Fruit fly (Drosophila melanogaster) whole organism, embryonic: ENCODE results near the gene Ccz1.

Source experiments
- ATbp ChIP-seq: fragments of 200-800 bp; sonication (Bioruptor generic); optimal IDR thresholded peaks from 2 replicates; lab custom pipeline; 2017; ENCODE audit warnings: missing biosample characterization, mild to moderate bottlenecking, missing genetic modification characterization, missing genetic modification reagents
- Ada2b ChIP-seq: fragments of 200-800 bp; sonication (Bioruptor generic); IDR thresholded peaks from 2 replicates; pipeline ENCODE4 v1.3.6; 2022; ENCODE audit warnings: missing biosample characterization, missing genetic modification characterization
- Bgb ChIP-seq: fragments of 200-800 bp; sonication (Bioruptor generic); IDR thresholded peaks from 2 replicates; pipeline ENCODE4 v1.3.6; 2022; ENCODE audit warnings: missing biosample characterization, missing genetic modification characterization; ENCODE audit not compliant: partially characterized antibody
- BtbVII ChIP-seq: fragments of 200-800 bp; sonication (Bioruptor generic); optimal IDR thresholded peaks from 3 replicates; lab custom pipeline; 2017; ENCODE audit warnings: missing biosample characterization, mild to moderate bottlenecking, missing genetic modification characterization
- CG1024 ChIP-seq: fragments of 200-800 bp; sonication (Bioruptor generic); IDR thresholded peaks from 2 replicates; pipeline ENCODE4 v1.3.6; 2022; ENCODE audit warnings: missing biosample characterization, missing genetic modification characterization
- CG11723 ChIP-seq: fragments of 200-800 bp; sonication (Bioruptor generic); optimal IDR thresholded peaks from 2 replicates; lab custom pipeline; 2017; ENCODE audit warnings: missing biosample characterization, mild to moderate bottlenecking, missing genetic modification characterization
- CG14014 ChIP-seq: fragments of 200-800 bp; sonication (Bioruptor generic); IDR thresholded peaks from 2 replicates; pipeline ENCODE4 v1.3.6; 2022; ENCODE audit warnings: missing biosample characterization, missing genetic modification characterization
- CG15073 ChIP-seq: fragments of 200-800 bp; sonication (Bioruptor generic); optimal IDR thresholded peaks from 2 replicates; lab custom pipeline; 2016; ENCODE audit warnings: missing biosample characterization, missing genetic modification characterization
- CG16813 ChIP-seq: fragments of 200-800 bp; sonication (Bioruptor generic); IDR thresholded peaks from 3 replicates; pipeline ENCODE4 v1.3.6; 2022; ENCODE audit warnings: missing biosample characterization, missing genetic modification characterization; ENCODE audit not compliant: partially characterized antibody
- CG18619 ChIP-seq: fragments of 200-800 bp; sonication (Bioruptor generic); optimal IDR thresholded peaks from 3 replicates; lab custom pipeline; 2017; ENCODE audit warnings: missing biosample characterization, mild to moderate bottlenecking, missing genetic modification characterization
- CG18764 ChIP-seq: fragments of 200-800 bp; sonication (Bioruptor generic); optimal IDR thresholded peaks from 3 replicates; lab custom pipeline; 2016; ENCODE audit warnings: missing biosample characterization, missing genetic modification characterization
- CG32767 ChIP-seq: fragments of 200-800 bp; sonication (Bioruptor generic); IDR thresholded peaks from 2 replicates; pipeline ENCODE4 v1.3.6; 2022; ENCODE audit warnings: missing biosample characterization, missing genetic modification characterization
- CG3838 ChIP-seq: fragments of 200-800 bp; sonication (Bioruptor generic); optimal IDR thresholded peaks from 3 replicates; lab custom pipeline; 2016; ENCODE audit warnings: missing biosample characterization, missing genetic modification characterization
- CG3995 ChIP-seq: fragments of 200-800 bp; sonication (Bioruptor generic); optimal IDR thresholded peaks from 3 replicates; lab custom pipeline; 2016; ENCODE audit warnings: missing biosample characterization, missing genetic modification characterization
- CG4617 ChIP-seq: fragments of 200-800 bp; sonication (Bioruptor generic); optimal IDR thresholded peaks from 3 replicates; lab custom pipeline; 2016; ENCODE audit warnings: missing biosample characterization, missing genetic modification characterization, borderline replicate concordance
- CG4730 ChIP-seq: fragments of 200-800 bp; sonication (Bioruptor generic); IDR thresholded peaks from 2 replicates; pipeline ENCODE4 v1.3.6; 2022; ENCODE audit warnings: missing biosample characterization, missing genetic modification characterization
- CG5953 ChIP-seq: fragments of 200-800 bp; sonication (Bioruptor generic); IDR thresholded peaks from 2 replicates; pipeline ENCODE4 v1.3.6; 2022; ENCODE audit warnings: missing biosample characterization, missing genetic modification characterization
- CTCF ChIP-seq: fragments of 200-800 bp; sonication (Bioruptor generic); optimal IDR thresholded peaks from 2 replicates; lab custom pipeline; 2017; ENCODE audit warnings: missing biosample characterization, mild to moderate bottlenecking, missing genetic modification characterization, moderate library complexity
- CkIIα-i1 ChIP-seq: fragments of 200-800 bp; sonication (Bioruptor generic); IDR thresholded peaks from 2 replicates; pipeline ENCODE4 v1.3.6; 2022; ENCODE audit warnings: missing biosample characterization, missing genetic modification characterization
- CrebB ChIP-seq: fragments of 200-800 bp; sonication (Bioruptor generic); optimal IDR thresholded peaks from 3 replicates; lab custom pipeline; 2018; ENCODE audit warnings: missing biosample characterization, mild to moderate bottlenecking, missing genetic modification characterization
- Dll ChIP-seq: fragments of 200-800 bp; sonication (Bioruptor generic); IDR thresholded peaks from 4 replicates; pipeline ENCODE4 v1.3.6; 2022; ENCODE audit warnings: missing biosample characterization, missing genetic modification characterization; ENCODE audit not compliant: partially characterized antibody
- Dp ChIP-seq: fragments of 200-800 bp; sonication (Bioruptor generic); optimal IDR thresholded peaks from 2 replicates; lab custom pipeline; 2018; ENCODE audit warnings: missing biosample characterization, mild to moderate bottlenecking, missing genetic modification characterization, moderate library complexity
- Drgx ChIP-seq: fragments of 200-800 bp; sonication (Bioruptor generic); IDR thresholded peaks from 2 replicates; pipeline ENCODE4 v1.3.6; 2022; ENCODE audit warnings: missing biosample characterization, missing genetic modification characterization
- Fer3 ChIP-seq: fragments of 200-800 bp; sonication (Bioruptor generic); optimal IDR thresholded peaks from 2 replicates; lab custom pipeline; 2018; ENCODE audit warnings: missing biosample characterization, mild to moderate bottlenecking, missing genetic modification characterization, moderate library complexity
- HHEX ChIP-seq: fragments of 200-800 bp; sonication (Bioruptor generic); optimal IDR thresholded peaks from 3 replicates; lab custom pipeline; 2017; ENCODE audit warnings: missing biosample characterization, mild to moderate bottlenecking, missing genetic modification characterization, missing genetic modification reagents
- HLHmδ ChIP-seq: fragments of 200-800 bp; sonication (Bioruptor generic); optimal IDR thresholded peaks from 2 replicates; lab custom pipeline; 2018; ENCODE audit warnings: missing biosample characterization, mild to moderate bottlenecking, missing genetic modification characterization, moderate library complexity
- MESR4 ChIP-seq: fragments of 200-800 bp; sonication (Bioruptor generic); optimal IDR thresholded peaks from 2 replicates; lab custom pipeline; 2018; ENCODE audit warnings: missing biosample characterization, mild to moderate bottlenecking, missing genetic modification characterization, moderate library complexity
- Nf-YB ChIP-seq: fragments of 200-800 bp; sonication (Bioruptor generic); optimal IDR thresholded peaks from 3 replicates; lab custom pipeline; 2019; ENCODE audit warnings: missing biosample characterization, mild to moderate bottlenecking, missing genetic modification characterization, moderate library complexity
- PHDP ChIP-seq: fragments of 200-800 bp; sonication (Bioruptor generic); optimal IDR thresholded peaks from 3 replicates; lab custom pipeline; 2018; ENCODE audit warnings: missing biosample characterization, mild to moderate bottlenecking, missing genetic modification characterization, moderate library complexity
- Sin3A ChIP-seq: fragments of >200 bp; optimal IDR thresholded peaks from 2 replicates; lab custom pipeline; 2018
- Stat92E ChIP-seq, 3 experiments: fragments of >200 bp in 2 of 3; fragments of 200-800 bp in 1 of 3; sonication (Bioruptor generic) in 1 of 3; optimal IDR thresholded peaks; 2 replicates each; lab custom pipeline; 2017 to 2019; ENCODE audit warnings: missing biosample characterization in 3 of 3, missing genetic modification characterization in 3 of 3, mild to moderate bottlenecking in 1 of 3, moderate library complexity in 1 of 3
- abd-A ChIP-seq: fragments of 200-800 bp; sonication (Bioruptor generic); optimal IDR thresholded peaks from 3 replicates; lab custom pipeline; 2019; ENCODE audit warnings: missing biosample characterization, mild to moderate bottlenecking, missing genetic modification characterization, moderate library complexity
- az2 ChIP-seq: fragments of 200-800 bp; sonication (Bioruptor generic); optimal IDR thresholded peaks from 3 replicates; lab custom pipeline; 2016; ENCODE audit warnings: missing biosample characterization, missing genetic modification characterization
- chm ChIP-seq: fragments of 200-800 bp; sonication (Bioruptor generic); IDR thresholded peaks from 2 replicates; pipeline ENCODE4 v1.3.6; 2022; ENCODE audit warnings: missing biosample characterization, missing genetic modification characterization
- dimm ChIP-seq: fragments of 200-800 bp; sonication (Bioruptor generic); IDR thresholded peaks from 2 replicates; pipeline ENCODE4 v1.3.6; 2022; ENCODE audit warnings: missing biosample characterization, missing genetic modification characterization
- dm ChIP-seq: fragments of 200-800 bp; sonication (Bioruptor generic); optimal IDR thresholded peaks from 3 replicates; lab custom pipeline; 2016; ENCODE audit warnings: missing biosample characterization, missing genetic modification characterization
- gcm2 ChIP-seq: fragments of 200-800 bp; sonication (Bioruptor generic); optimal IDR thresholded peaks from 2 replicates; lab custom pipeline; 2016; ENCODE audit warnings: missing biosample characterization, missing genetic modification characterization
- jigr1 ChIP-seq: fragments of 200-800 bp; sonication (Bioruptor generic); IDR thresholded peaks from 3 replicates; pipeline ENCODE4 v1.3.6; 2022; ENCODE audit warnings: missing biosample characterization, missing genetic modification characterization
- kni ChIP-seq: fragments of 200-800 bp; sonication (Bioruptor generic); optimal IDR thresholded peaks from 3 replicates; lab custom pipeline; 2017; ENCODE audit warnings: mild to moderate bottlenecking, missing biosample characterization, missing genetic modification reagents, missing genetic modification characterization
- lola ChIP-seq, 3 experiments: fragments of >200 bp in 2 of 3; fragments of 200-800 bp in 1 of 3; sonication (Bioruptor generic) in 1 of 3; optimal IDR thresholded peaks; 2 replicates each; lab custom pipeline; 2017 to 2019; ENCODE audit warnings: missing biosample characterization in 3 of 3, missing genetic modification characterization in 3 of 3, mild to moderate bottlenecking in 1 of 3, moderate library complexity in 1 of 3
- pros ChIP-seq: fragments of 200-800 bp; sonication (Bioruptor generic); optimal IDR thresholded peaks from 3 replicates; lab custom pipeline; 2019; ENCODE audit warnings: missing biosample characterization, mild to moderate bottlenecking, missing genetic modification characterization, moderate library complexity
- pzg ChIP-seq: fragments of 200-800 bp; sonication (Bioruptor generic); optimal IDR thresholded peaks from 3 replicates; lab custom pipeline; 2018; ENCODE audit warnings: missing biosample characterization, mild to moderate bottlenecking, missing genetic modification characterization, moderate library complexity
- sens ChIP-seq: fragments of 200-800 bp; sonication (Bioruptor generic); peaks from one replicate; lab custom pipeline; 2016; ENCODE audit warnings: missing biosample characterization, missing genetic modification characterization
- sens-2 ChIP-seq: fragments of 200-800 bp; sonication (Bioruptor generic); IDR thresholded peaks from 2 replicates; pipeline ENCODE4 v1.3.6; 2022; ENCODE audit warnings: missing biosample characterization, missing genetic modification characterization
- tna ChIP-seq: fragments of 200-800 bp; sonication (Bioruptor generic); IDR thresholded peaks from 2 replicates; pipeline ENCODE4 v1.3.6; 2022; ENCODE audit warnings: missing biosample characterization, missing genetic modification characterization; ENCODE audit not compliant: partially characterized antibody
- trem ChIP-seq: fragments of 200-800 bp; optimal IDR thresholded peaks from 3 replicates; lab custom pipeline; 2019; ENCODE audit warnings: missing biosample characterization, mild to moderate bottlenecking, missing genetic modification characterization, moderate library complexity
- tx ChIP-seq: fragments of 200-800 bp; sonication (Bioruptor generic); optimal IDR thresholded peaks from 2 replicates; lab custom pipeline; 2016; ENCODE audit warnings: missing biosample characterization, missing genetic modification characterization
- unpg ChIP-seq: fragments of 200-800 bp; sonication (Bioruptor generic); optimal IDR thresholded peaks from 3 replicates; lab custom pipeline; 2018; ENCODE audit warnings: missing biosample characterization, mild to moderate bottlenecking, missing genetic modification characterization, moderate library complexity
- vvl ChIP-seq: fragments of 200-800 bp; sonication (Bioruptor generic); IDR thresholded peaks from 2 replicates; pipeline ENCODE4 v1.3.6; 2022; ENCODE audit warnings: missing biosample characterization, missing genetic modification characterization

Ccz1 gene

DNA sequence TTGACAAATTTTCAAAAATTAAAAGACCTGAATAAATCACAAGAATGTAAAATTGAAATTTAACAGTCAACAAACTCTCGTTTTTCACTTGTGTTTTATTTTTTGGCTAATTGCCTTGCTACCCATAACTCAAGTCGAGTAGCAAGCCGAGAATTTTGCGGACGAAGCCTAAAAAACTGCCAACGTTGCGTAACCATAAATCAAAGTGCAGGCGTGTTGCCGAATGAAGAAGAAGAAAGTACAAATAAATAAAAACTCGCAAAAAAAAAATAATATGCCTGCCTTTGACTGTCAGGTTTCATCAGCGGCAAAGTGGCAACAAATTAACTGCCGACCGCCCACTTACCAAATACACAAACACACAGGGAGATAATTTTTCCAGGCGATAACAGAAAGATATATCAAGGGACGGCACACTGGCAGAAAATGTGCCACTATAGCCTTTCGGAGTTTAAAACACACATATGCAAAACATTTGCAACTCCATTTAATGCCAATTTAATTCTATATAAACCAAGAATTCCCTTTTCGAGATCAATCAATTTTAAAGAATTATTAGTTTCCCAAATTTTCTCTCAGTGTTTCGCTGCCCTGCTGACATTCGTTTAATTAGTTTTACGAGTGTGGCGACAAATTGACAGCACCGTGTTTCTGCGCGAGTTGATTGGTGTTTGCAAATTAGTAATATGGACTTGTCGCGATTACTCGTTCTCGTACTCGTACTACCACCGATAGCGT lies 29.4 kb upstream of the Ccz1 start (continued):
- TF ChIP-seq Ada2b (GFP tag; lab: Robert Waterston, UW) (peak; percentile 85), tna (GFP tag; lab: Robert Waterston, UW) (no peak), CkIIα-i1 (GFP tag; lab: Robert Waterston, UW) (peak; percentile 79), sens (peak; percentile 95), jigr1 (GFP tag; lab: Robert Waterston, UW) (0 out of 3 replicates have a peak, but pooled peaks have one; percentile 23), HLHmδ (GFP tag; lab: Kevin White, UChicago) (no peak), gcm2 (GFP tag; lab: Kevin White, UChicago) (peak; percentile 57), CG1024 (GFP tag; lab: Robert Waterston, UW) (peak; percentile 40; the same call in 1 of the 2 replicates), HHEX (peak; percentile 87), kni (GFP tag; lab: Kevin White, UChicago) (no peak), az2 (peak; percentile 83), tx (GFP tag; lab: Kevin White, UChicago) (peak; percentile 87), dimm (GFP tag; lab: Robert Waterston, UW) (peak; percentile 47; the same call in 1 of the 2 replicates), Nf-YB (GFP tag; lab: Kevin White, UChicago) (peak; percentile 59), sens-2 (GFP tag; lab: Robert Waterston, UW) (peak; percentile 78), pros (no peak), CG11723 (peak; percentile 73), MESR4 (peak; percentile 9), Dp (GFP tag; lab: Kevin White, UChicago) (no peak), CG18764 (GFP tag; lab: Kevin White, UChicago) (peak; percentile 43), BtbVII (peak; percentile 89), Drgx (GFP tag; lab: Robert Waterston, UW) (peak; percentile 69), CTCF (GFP tag; lab: Kevin White, UChicago) (no peak), CG4617 (peak; percentile 22), pzg (GFP tag; lab: Kevin White, UChicago) (peak; percentile 16), CG18619 (GFP tag; lab: Kevin White, UChicago) (peak; percentile 89), Dll (GFP tag; lab: Robert Waterston, UW) (no peak), CG4730 (GFP tag; lab: Robert Waterston, UW) (peak; percentile 83), lola (GFP tag; optimal IDR thresholded peaks at IDR 0.05; lab: Kevin White, UChicago) (no peak), CG3838 (peak; percentile 50), CG16813 (GFP tag; lab: Robert Waterston, UW) (no peak), CG14014 (peak; percentile 94), Fer3 (tag; lab: Kevin White, UChicago) (peak; percentile 92), ATbp (GFP tag; lab: Kevin White, UChicago) (peak; percentile 76), chm (GFP tag; lab: Robert Waterston, UW) (peak; percentile 81), PHDP (peak; percentile 92), CG32767 (GFP tag; lab: Robert Waterston, UW) (peak; percentile 75; the same call in 1 of the 2 replicates), Bgb (GFP tag; lab: Robert Waterston, UW) (no peak), CG5953 (GFP tag; lab: Robert Waterston, UW) (peak; percentile 66; the same call in 1 of the 2 replicates), unpg (peak; percentile 85), Stat92E (GFP tag; optimal IDR thresholded peaks at IDR 0.05; lab: Kevin White, UChicago) (no peak), CG3995 (GFP tag; lab: Kevin White, UChicago) (peak; percentile 67), CrebB (peak; percentile 85), dm (GFP tag; lab: Kevin White, UChicago) (peak; percentile 63), CG15073 (GFP tag; lab: Kevin White, UChicago) (no peak), vvl (GFP tag; lab: Robert Waterston, UW) (peak; percentile 91), Sin3A (lab: Kevin White, UChicago) (no peak), abd-A (peak; percentile 16), trem (no peak)
